Worm (Caenorhabditis elegans): Measurements from ENCODE around the gene kvs-3.

The kvs-3 gene

ce11 chrV:9340318-9340717 is 22.2 kb downstream of the kvs-3 start (continued):
- TF ChIP-seq hif-1 (tag; optimal IDR thresholded peaks at IDR 0.05): no peak
- TF ChIP-seq ceh-82 (tag; optimal IDR thresholded peaks at IDR 0.05): no peak
- peak; percentile 80 for TF ChIP-seq egl-43 (GFP tag; IDR thresholded peaks at IDR 0.05)
- no peak for TF ChIP-seq nhr-28 (tag; optimal IDR thresholded peaks at IDR 0.05)
- TF ChIP-seq ceh-44 (GFP tag; IDR thresholded peaks at IDR 0.05): no peak
- peak; percentile 55 for TF ChIP-seq hmg-1.1 (GFP tag; IDR thresholded peaks at IDR 0.05)
- TF ChIP-seq unc-39 (tag; optimal IDR thresholded peaks at IDR 0.05): no peak
- TF ChIP-seq nhr-48 (tag; optimal IDR thresholded peaks at IDR 0.05): no peak
- TF ChIP-seq ceh-62 (tag; optimal IDR thresholded peaks at IDR 0.05): no peak
- no peak for TF ChIP-seq lir-3 (tag; optimal IDR thresholded peaks at IDR 0.05)
- TF ChIP-seq madf-5 (GFP tag; IDR thresholded peaks at IDR 0.05): 0 out of 4 replicates have a peak, but pooled peaks of 1 of the 2 experiments have one; percentile 64
- TF ChIP-seq lim-7 (GFP tag; IDR thresholded peaks at IDR 0.05): no peak
- no peak for TF ChIP-seq snpc-4 (tag; optimal IDR thresholded peaks at IDR 0.05)
- no peak for TF ChIP-seq nhr-111 (GFP tag; optimal IDR thresholded peaks at IDR 0.05)
- TF ChIP-seq daf-16 (GFP tag; optimal IDR thresholded peaks at IDR 0.05): peak in 1 of 2 experiments; percentile 74
- no peak for TF ChIP-seq daf-16 (tag; optimal IDR thresholded peaks at IDR 0.05)
- TF ChIP-seq spr-1 (tag; optimal IDR thresholded peaks at IDR 0.05): peak; percentile 51
- no peak for TF ChIP-seq nhr-237 (tag; optimal IDR thresholded peaks at IDR 0.05)
- peak; percentile 81 for TF ChIP-seq php-3 (GFP tag; IDR thresholded peaks at IDR 0.05)
- TF ChIP-seq pqm-1 (tag; optimal IDR thresholded peaks at IDR 0.05): no peak
- peak; percentile 88 for TF ChIP-seq nhr-42 (GFP tag; IDR thresholded peaks at IDR 0.05)
- TF ChIP-seq F49E8.2 (tag; optimal IDR thresholded peaks at IDR 0.05; ENCODE audit: borderline replicate concordance): no peak
- TF ChIP-seq F44E2.7 (GFP tag; IDR thresholded peaks at IDR 0.05): 0 out of 2 replicates have a peak, but pooled peaks have one; percentile 31
- TF ChIP-seq nhr-11 (tag; optimal IDR thresholded peaks at IDR 0.05): no peak
- no peak for TF ChIP-seq aly-2 (tag; optimal IDR thresholded peaks at IDR 0.05)
- no peak for TF ChIP-seq lin-39 (tag; optimal IDR thresholded peaks at IDR 0.05)
- TF ChIP-seq saeg-2 (GFP tag; IDR thresholded peaks at IDR 0.05): peak; percentile 61; the same call in 1 of the 2 replicates
- peak; percentile 73; the same call in 1 of the 2 replicates for TF ChIP-seq tra-1 (GFP tag; IDR thresholded peaks at IDR 0.05)
- no peak for TF ChIP-seq nhr-10 (tag; optimal IDR thresholded peaks at IDR 0.05)
- TF ChIP-seq ztf-11 (tag; optimal IDR thresholded peaks at IDR 0.05): no peak
- peak; percentile 70; the same call in 1 of the 2 replicates for TF ChIP-seq snpc-1.2 (GFP tag; IDR thresholded peaks at IDR 0.05)
- no peak for TF ChIP-seq F26F4.8 (GFP tag; conservative IDR thresholded peaks at IDR 0.05)
- no peak for TF ChIP-seq lin-13 (GFP tag; optimal IDR thresholded peaks at IDR 0.05)
- no peak for TF ChIP-seq nhr-77 (tag; optimal IDR thresholded peaks at IDR 0.05)
- TF ChIP-seq gei-8 (GFP tag; optimal IDR thresholded peaks at IDR 0.05): no peak
- 0 out of 2 replicates have a peak, but pooled peaks have one; percentile 4 for TF ChIP-seq dmd-9 (GFP tag; IDR thresholded peaks at IDR 0.05)
- TF ChIP-seq rbr-2 (tag; optimal IDR thresholded peaks at IDR 0.05): peak; percentile 11
- no peak for TF ChIP-seq ZK337.2 (GFP tag; IDR thresholded peaks at IDR 0.05)
- TF ChIP-seq mxl-3 (GFP tag; optimal IDR thresholded peaks at IDR 0.05): no peak
- peak; percentile 63 for TF ChIP-seq lin-1 (GFP tag; IDR thresholded peaks at IDR 0.05)
- no peak for TF ChIP-seq zfp-2 (tag; optimal IDR thresholded peaks at IDR 0.05)
- TF ChIP-seq unc-62 (GFP tag; optimal IDR thresholded peaks at IDR 0.05 in 1 of 2): no peak
- no peak for TF ChIP-seq unc-62 (tag; optimal IDR thresholded peaks at IDR 0.05)
- TF ChIP-seq lin-29 (GFP tag; IDR thresholded peaks at IDR 0.05): peak; percentile 86
- TF ChIP-seq attf-4 (tag; optimal IDR thresholded peaks at IDR 0.05): no peak
- no peak for TF ChIP-seq set-16 (GFP tag; IDR thresholded peaks at IDR 0.05)
- no peak for TF ChIP-seq ceh-32 (tag; optimal IDR thresholded peaks at IDR 0.05; ENCODE audit: poor library complexity)
- peak; percentile 52 for TF ChIP-seq nhr-102 (tag; optimal IDR thresholded peaks at IDR 0.05)
- peak; percentile 95 for TF ChIP-seq zfp-3 (GFP tag; conservative IDR thresholded peaks at IDR 0.05)
- no peak for TF ChIP-seq ces-1 (GFP tag; optimal IDR thresholded peaks at IDR 0.05)
- TF ChIP-seq mep-1 (tag; optimal IDR thresholded peaks at IDR 0.05): no peak
- no peak for TF ChIP-seq fos-1 (tag; optimal IDR thresholded peaks at IDR 0.05)
- TF ChIP-seq skn-1 (tag; optimal IDR thresholded peaks at IDR 0.05): no peak

Measured in whole organism, L4 larva.